Worm (Caenorhabditis elegans) whole organism, L4 larva: ENCODE measurements around the gene C02B8.1.
"Not testable (repeated sequence)": the region's sequence is repeated elsewhere in the genome, so short reads cannot be mapped to it uniquely, and the experiment has no call there.

Experiments used
- D1046.2 ChIP-seq: fragments of 200-800 bp; sonication (Bioruptor generic); IDR thresholded peaks from 2 replicates; pipeline ENCODE4 v1.3.6; 2022; ENCODE audit warnings: missing genetic modification characterization, missing compliant biosample characterization
- F26F4.8 ChIP-seq: fragments of 200-800 bp; sonication (Bioruptor generic); conservative IDR thresholded peaks from 2 replicates; pipeline ENCODE4 v1.3.6; 2022; ENCODE audit warnings: missing genetic modification characterization, missing compliant biosample characterization
- T20F7.1 ChIP-seq: fragments of 200-800 bp; sonication (Bioruptor generic); optimal IDR thresholded peaks from 2 replicates; lab custom pipeline; 2018; ENCODE audit warnings: mild to moderate bottlenecking, missing genetic modification characterization, missing compliant biosample characterization
- T26A8.4 ChIP-seq: fragments of 200-800 bp; sonication (Bioruptor generic); IDR thresholded peaks from 2 replicates; pipeline ENCODE4 v1.3.6; 2022; ENCODE audit warnings: missing genetic modification characterization, missing compliant biosample characterization
- Y105C5A.15 ChIP-seq: fragments of 200-800 bp; sonication (Bioruptor generic); IDR thresholded peaks from 2 replicates; pipeline ENCODE4 v1.3.6; 2022; ENCODE audit warnings: missing genetic modification characterization, missing compliant biosample characterization
- Y48G9A.11 ChIP-seq: fragments of 200-800 bp; sonication (Bioruptor generic); IDR thresholded peaks from 2 replicates; pipeline ENCODE4 v1.3.6; 2022; ENCODE audit warnings: missing genetic modification reagents, missing genetic modification characterization, missing compliant biosample characterization
- Y5F2A.4 ChIP-seq: fragments of 200-800 bp; sonication (Bioruptor generic); optimal IDR thresholded peaks from 2 replicates; lab custom pipeline; 2018; ENCODE audit warnings: mild to moderate bottlenecking, missing genetic modification characterization, missing compliant biosample characterization
- ctbp-1 ChIP-seq: fragments of 200-800 bp; sonication (Bioruptor generic); IDR thresholded peaks from 2 replicates; pipeline ENCODE4 v1.3.6; 2022; ENCODE audit warnings: missing genetic modification reagents, missing genetic modification characterization, missing compliant biosample characterization
- daf-16 ChIP-seq, 3 experiments: sonication (generic microtip); optimal IDR thresholded peaks; 2 replicates each; lab custom pipeline; 2016 to 2017; ENCODE audit warnings: missing genetic modification characterization in 3 of 3, missing genetic modification reagents in 3 of 3, mild to moderate bottlenecking in 2 of 3, missing compliant biosample characterization in 2 of 3, missing biosample characterization in 1 of 3, moderate library complexity in 1 of 3
- dmd-6 ChIP-seq: fragments of 200-800 bp; sonication (Bioruptor generic); IDR thresholded peaks from 2 replicates; pipeline ENCODE4 v1.3.6; 2022; ENCODE audit warnings: missing genetic modification reagents, missing genetic modification characterization, missing compliant biosample characterization
- dmd-8 ChIP-seq: fragments of 200-800 bp; sonication (Bioruptor generic); IDR thresholded peaks from 2 replicates; pipeline ENCODE4 v1.3.6; 2022; ENCODE audit warnings: missing genetic modification characterization, missing compliant biosample characterization
- dpl-1 ChIP-seq: fragments of 150-350 bp; optimal IDR thresholded peaks from 2 replicates; lab custom pipeline; 2014; ENCODE audit warnings: missing biosample characterization, missing genetic modification reagents, missing genetic modification characterization
- duxl-1 ChIP-seq: sonication (generic microtip); optimal IDR thresholded peaks from 2 replicates; lab custom pipeline; 2016; ENCODE audit warnings: mild to moderate bottlenecking, missing genetic modification characterization, moderate library complexity, missing compliant biosample characterization; ENCODE audit not compliant: poor library complexity
- dve-1 ChIP-seq: sonication (generic microtip); optimal IDR thresholded peaks from 2 replicates; lab custom pipeline; 2017; ENCODE audit warnings: antibody characterized with exemption, mild to moderate bottlenecking, missing genetic modification characterization, missing compliant biosample characterization; ENCODE audit not compliant: insufficient read depth
- egl-43 ChIP-seq: fragments of 200-800 bp; sonication (Bioruptor generic); IDR thresholded peaks from 2 replicates; pipeline ENCODE4 v1.3.6; 2022; ENCODE audit warnings: missing genetic modification reagents, missing genetic modification characterization, missing compliant biosample characterization
- gei-8 ChIP-seq: fragments of 200-800 bp; sonication (Bioruptor generic); optimal IDR thresholded peaks from 2 replicates; lab custom pipeline; 2018; ENCODE audit warnings: mild to moderate bottlenecking, missing genetic modification characterization, missing compliant biosample characterization
- hif-1 ChIP-seq, 2 experiments: sonication (generic microtip); optimal IDR thresholded peaks; 2 replicates each; lab custom pipeline; 2016 to 2017; ENCODE audit warnings: missing compliant biosample characterization in 2 of 2, missing genetic modification characterization in 2 of 2, missing genetic modification reagents in 2 of 2, missing genotype in 2 of 2, mild to moderate bottlenecking in 1 of 2
- hlh-11 ChIP-seq: fragments of 200-800 bp; sonication (Bioruptor generic); optimal IDR thresholded peaks from 2 replicates; lab custom pipeline; 2018; ENCODE audit warnings: mild to moderate bottlenecking, missing genetic modification characterization, missing compliant biosample characterization
- hlh-30 ChIP-seq: sonication (generic microtip); optimal IDR thresholded peaks from 2 replicates; lab custom pipeline; 2017; ENCODE audit warnings: antibody characterized with exemption, mild to moderate bottlenecking, missing genetic modification characterization, missing compliant biosample characterization; ENCODE audit not compliant: insufficient read depth
- hmg-1.1 ChIP-seq: fragments of 200-800 bp; sonication (Bioruptor generic); IDR thresholded peaks from 2 replicates; pipeline ENCODE4 v1.3.6; 2022; ENCODE audit warnings: missing genetic modification reagents, missing genetic modification characterization, missing compliant biosample characterization
- lim-7 ChIP-seq: fragments of 200-800 bp; sonication (Bioruptor generic); IDR thresholded peaks from 2 replicates; pipeline ENCODE4 v1.3.6; 2022; ENCODE audit warnings: missing genetic modification characterization, missing compliant biosample characterization
- lin-13 ChIP-seq: fragments of 150-350 bp; optimal IDR thresholded peaks from 2 replicates; lab custom pipeline; 2014; ENCODE audit warnings: missing biosample characterization, missing genetic modification reagents, missing genetic modification characterization
- lin-38 ChIP-seq: fragments of 200-800 bp; sonication (Bioruptor generic); IDR thresholded peaks from 2 replicates; pipeline ENCODE4 v1.3.6; 2022; ENCODE audit warnings: missing genetic modification reagents, missing genetic modification characterization, missing compliant biosample characterization
- lsy-2 ChIP-seq, 2 experiments: fragments of 150-350 bp in 1 of 2; sonication (generic microtip) in 1 of 2; optimal IDR thresholded peaks; 2 replicates each; lab custom pipeline; 2014 to 2017; ENCODE audit warnings: missing biosample characterization in 2 of 2, missing genetic modification characterization in 2 of 2
- madf-5 ChIP-seq, 2 experiments: fragments of 200-800 bp; sonication (Bioruptor generic); IDR thresholded peaks; 2 replicates each; pipeline ENCODE4 v1.3.6; 2022; ENCODE audit warnings: missing compliant biosample characterization in 2 of 2, missing genetic modification characterization in 2 of 2
- madf-9 ChIP-seq: fragments of 200-800 bp; sonication (Bioruptor generic); conservative IDR thresholded peaks from 2 replicates; pipeline ENCODE4 v1.3.6; 2022; ENCODE audit warnings: missing genetic modification reagents, missing genetic modification characterization, missing compliant biosample characterization
- mdl-1 ChIP-seq, 2 experiments: fragments of 150-350 bp in 1 of 2; sonication (generic microtip) in 1 of 2; optimal IDR thresholded peaks; 2 replicates each; lab custom pipeline; 2014 to 2017; ENCODE audit warnings: missing biosample characterization in 2 of 2, missing genetic modification characterization in 2 of 2
- mdt-29 ChIP-seq: fragments of 200-800 bp; sonication (Bioruptor generic); IDR thresholded peaks from 2 replicates; pipeline ENCODE4 v1.3.6; 2022; ENCODE audit warnings: missing genetic modification reagents, missing genetic modification characterization, missing compliant biosample characterization
- mep-1 ChIP-seq: fragments of 150-350 bp; sonication (generic microtip); optimal IDR thresholded peaks from 3 replicates; lab custom pipeline; 2014; ENCODE audit warnings: missing biosample characterization, missing genetic modification characterization
- mes-2 ChIP-seq: sonication (generic microtip); optimal IDR thresholded peaks from 2 replicates; lab custom pipeline; 2016; ENCODE audit warnings: missing genotype, mild to moderate bottlenecking, missing genetic modification characterization, missing compliant biosample characterization; ENCODE audit not compliant: poor library complexity, severe bottlenecking
- mxl-2 ChIP-seq: fragments of 200-800 bp; sonication (Bioruptor generic); conservative IDR thresholded peaks from 2 replicates; pipeline ENCODE4 v1.3.6; 2022; ENCODE audit warnings: missing genetic modification reagents, missing genetic modification characterization, missing compliant biosample characterization
- nhr-102 ChIP-seq: sonication (generic microtip); optimal IDR thresholded peaks from 2 replicates; lab custom pipeline; 2016; ENCODE audit warnings: mild to moderate bottlenecking, missing genetic modification characterization, moderate library complexity, missing compliant biosample characterization
- nhr-41 ChIP-seq: fragments of 200-800 bp; sonication (Bioruptor generic); IDR thresholded peaks from 2 replicates; pipeline ENCODE4 v1.3.6; 2022; ENCODE audit warnings: missing genetic modification reagents, missing genetic modification characterization, missing compliant biosample characterization
- nhr-48 ChIP-seq: sonication (generic microtip); optimal IDR thresholded peaks from 2 replicates; lab custom pipeline; 2016; ENCODE audit warnings: mild to moderate bottlenecking, missing genetic modification characterization, missing compliant biosample characterization
- pha-4 ChIP-seq, 2 experiments: fragments of 150-350 bp in 1 of 2; fragments of 200-800 bp in 1 of 2; sonication (Bioruptor generic) in 1 of 2; IDR thresholded peaks in 1 of 2; optimal IDR thresholded peaks in 1 of 2; 2 replicates each; pipeline versions ENCODE4 v1.3.6 to Lab custom; 2014 to 2022; ENCODE audit warnings: missing genetic modification characterization in 2 of 2, missing genetic modification reagents in 2 of 2, missing biosample characterization in 1 of 2, missing compliant biosample characterization in 1 of 2
- rbr-2 ChIP-seq: sonication (generic microtip); optimal IDR thresholded peaks from 2 replicates; lab custom pipeline; 2016; ENCODE audit warnings: missing genotype, missing genetic modification characterization, missing compliant biosample characterization
- snpc-1.2 ChIP-seq: fragments of 200-800 bp; sonication (Bioruptor generic); IDR thresholded peaks from 2 replicates; pipeline ENCODE4 v1.3.6; 2022; ENCODE audit warnings: missing genetic modification reagents, missing genetic modification characterization, missing compliant biosample characterization
- spr-1 ChIP-seq: sonication (generic microtip); optimal IDR thresholded peaks from 2 replicates; lab custom pipeline; 2016; ENCODE audit warnings: mild to moderate bottlenecking, missing genetic modification characterization, missing compliant biosample characterization
- spr-3 ChIP-seq: fragments of 200-800 bp; sonication (Bioruptor generic); optimal IDR thresholded peaks from 2 replicates; lab custom pipeline; 2018; ENCODE audit warnings: mild to moderate bottlenecking, missing genetic modification characterization, missing compliant biosample characterization
- tra-1 ChIP-seq: fragments of 200-800 bp; sonication (Bioruptor generic); IDR thresholded peaks from 2 replicates; pipeline ENCODE4 v1.3.6; 2022; ENCODE audit warnings: missing genetic modification reagents, missing genetic modification characterization, missing compliant biosample characterization
- vab-7 ChIP-seq: fragments of 200-800 bp; sonication (Bioruptor generic); IDR thresholded peaks from 2 replicates; pipeline ENCODE4 v1.3.6; 2022; ENCODE audit warnings: missing genetic modification reagents, missing genetic modification characterization, missing compliant biosample characterization

C02B8.1 gene

ce11 chrX:8154374-8154836, 6.9 kb downstream of the C02B8.1 start:
- 0 out of 2 replicates have a peak, but pooled peaks have one; percentile 29 for TF ChIP-seq tra-1
- TF ChIP-seq lim-7 = peak; percentile 56
- peak; percentile 14 for TF ChIP-seq hif-1 (tag; optimal IDR thresholded peaks at IDR 0.05; lab: Kevin White, UChicago)
- peak; percentile 62 for TF ChIP-seq Y48G9A.11
- peak in 1 of 2 experiments; percentile 69 for TF ChIP-seq daf-16 (GFP tag; optimal IDR thresholded peaks at IDR 0.05; lab: Kevin White, UChicago)
- TF ChIP-seq daf-16 (tag; optimal IDR thresholded peaks at IDR 0.05; lab: Kevin White, UChicago) = peak; percentile 39
- peak; percentile 43 for TF ChIP-seq spr-1 (tag; lab: Kevin White, UChicago)
- peak; percentile 46 for TF ChIP-seq mep-1
- TF ChIP-seq hlh-30 = peak; percentile 86
- 0 out of 2 replicates have a peak, but pooled peaks have one; percentile 18 for TF ChIP-seq dmd-8 (GFP tag; lab: Robert Waterston, UW)
- 0 out of 2 replicates have a peak, but pooled peaks have one; percentile 4 for TF ChIP-seq D1046.2 (GFP tag; lab: Robert Waterston, UW)
- peak; percentile 53; the same call in 1 of the 2 replicates for TF ChIP-seq pha-4 (GFP tag; IDR thresholded peaks at IDR 0.05; lab: Robert Waterston, UW)
- not testable (repeated sequence) for TF ChIP-seq pha-4 (tag; optimal IDR thresholded peaks at IDR 0.05; lab: Kevin White, UChicago)
- TF ChIP-seq dmd-6 = peak; percentile 30
- peak; percentile 24 for TF ChIP-seq T20F7.1
- peak; percentile 53 for TF ChIP-seq lin-38 (GFP tag; lab: Robert Waterston, UW)
- TF ChIP-seq snpc-1.2 = peak; percentile 67; the same call in 1 of the 2 replicates
- TF ChIP-seq spr-3 (GFP tag; lab: Kevin White, UChicago) = peak; percentile 32
- TF ChIP-seq mes-2 (tag; lab: Kevin White, UChicago) = peak; percentile 55
- peak; percentile 82; the same call in 1 of the 2 replicates for TF ChIP-seq egl-43
- peak; percentile 33; the same call in 1 of the 2 replicates for TF ChIP-seq madf-9
- peak; percentile 61 for TF ChIP-seq nhr-48
- TF ChIP-seq duxl-1 (tag; lab: Kevin White, UChicago) = peak; percentile 34
- peak; percentile 45; the same call in 1 of the 2 replicates for TF ChIP-seq ctbp-1 (GFP tag; lab: Robert Waterston, UW)
- peak; percentile 63 for TF ChIP-seq Y5F2A.4 (GFP tag; lab: Kevin White, UChicago)
- peak; percentile 8 for TF ChIP-seq nhr-102
- TF ChIP-seq hmg-1.1 (GFP tag; lab: Robert Waterston, UW) = peak; percentile 44; the same call in 1 of the 2 replicates
- peak; percentile 72; the same call in 1 of the 2 replicates for TF ChIP-seq T26A8.4 (GFP tag; lab: Robert Waterston, UW)
- peak; percentile 2 for TF ChIP-seq lin-13 (GFP tag; lab: Kevin White, UChicago)
- peak; percentile 3 for TF ChIP-seq hlh-11
- TF ChIP-seq lsy-2 (tag; optimal IDR thresholded peaks at IDR 0.05; lab: Kevin White, UChicago) = peak in 1 of 2 experiments; percentile 11
- peak; percentile 24; the same call in 1 of the 2 replicates for TF ChIP-seq vab-7 (GFP tag; lab: Robert Waterston, UW)
- 0 out of 2 replicates have a peak, but pooled peaks have one; percentile 48 for TF ChIP-seq F26F4.8 (GFP tag; lab: Robert Waterston, UW)
- TF ChIP-seq rbr-2 (tag; lab: Kevin White, UChicago) = peak; percentile 10
- TF ChIP-seq dve-1 (tag; lab: Kevin White, UChicago) = peak; percentile 39

ce11 chrX:8155447-8155877, 8.0 kb downstream of the C02B8.1 start:
- TF ChIP-seq duxl-1 (tag; lab: Kevin White, UChicago) = peak; percentile 52
- TF ChIP-seq egl-43 = 0 out of 2 replicates have a peak, but pooled peaks have one; percentile 55
- TF ChIP-seq lin-38 (GFP tag; lab: Robert Waterston, UW) = peak; percentile 60
- peak; percentile 12; the same call in 1 of the 2 replicates for TF ChIP-seq nhr-41 (GFP tag; lab: Robert Waterston, UW)
- peak; percentile 16 for TF ChIP-seq mep-1
- TF ChIP-seq mes-2 (tag; lab: Kevin White, UChicago) = peak; percentile 76
- 0 out of 2 replicates have a peak, but pooled peaks have one; percentile 16 for TF ChIP-seq Y105C5A.15 (GFP tag; lab: Robert Waterston, UW)
- TF ChIP-seq dve-1 (tag; lab: Kevin White, UChicago) = peak; percentile 18
- peak; percentile 46 for TF ChIP-seq gei-8 (GFP tag; lab: Kevin White, UChicago)
- 0 out of 2 replicates have a peak, but pooled peaks have one; percentile 57 for TF ChIP-seq mdt-29 (GFP tag; lab: Robert Waterston, UW)
- TF ChIP-seq T26A8.4 (GFP tag; lab: Robert Waterston, UW) = peak; percentile 54
- TF ChIP-seq lim-7 = peak; percentile 76
- peak; percentile 9 to 70 for TF ChIP-seq mdl-1 (tag; optimal IDR thresholded peaks at IDR 0.05; lab: Kevin White, UChicago)
- TF ChIP-seq dmd-6 = 0 out of 2 replicates have a peak, but pooled peaks have one; percentile 26
- TF ChIP-seq D1046.2 (GFP tag; lab: Robert Waterston, UW) = 0 out of 2 replicates have a peak, but pooled peaks have one; percentile 35
- TF ChIP-seq pha-4 (GFP tag; IDR thresholded peaks at IDR 0.05; lab: Robert Waterston, UW) = peak; percentile 41; the same call in 1 of the 2 replicates
- TF ChIP-seq pha-4 (tag; optimal IDR thresholded peaks at IDR 0.05; lab: Kevin White, UChicago); daf-16 (GFP tag; optimal IDR thresholded peaks at IDR 0.05; lab: Kevin White, UChicago): not testable (repeated sequence)
- TF ChIP-seq madf-5 (GFP tag; IDR thresholded peaks at IDR 0.05; lab: Robert Waterston, UW) = peak; percentile 8 to 70; a peak in 2 of 4 replicates
- 0 out of 2 replicates have a peak, but pooled peaks have one; percentile 3 for TF ChIP-seq F26F4.8 (GFP tag; lab: Robert Waterston, UW)
- peak; percentile 54; the same call in 1 of the 2 replicates for TF ChIP-seq dmd-8 (GFP tag; lab: Robert Waterston, UW)
- peak; percentile 51; the same call in 1 of the 2 replicates for TF ChIP-seq Y48G9A.11
- TF ChIP-seq snpc-1.2 = peak; percentile 69; the same call in 1 of the 2 replicates
- peak; percentile 12 for TF ChIP-seq daf-16 (tag; optimal IDR thresholded peaks at IDR 0.05; lab: Kevin White, UChicago)
- peak; percentile 1 for TF ChIP-seq dpl-1 (GFP tag; lab: Kevin White, UChicago)
- peak; percentile 38; the same call in 1 of the 2 replicates for TF ChIP-seq mxl-2 (GFP tag; lab: Robert Waterston, UW)
